Worm (Caenorhabditis elegans) whole organism, young adult: Measurements from ENCODE around the gene T04F3.1.

ENCODE experiments used
- B0035.1 ChIP-seq: sonication (generic microtip); optimal IDR thresholded peaks from 2 replicates; lab custom pipeline; 2016; ENCODE audit warnings: missing genetic modification characterization, mild to moderate bottlenecking, missing compliant biosample characterization, missing genotype, missing genetic modification reagents
- B0261.1 ChIP-seq: sonication (generic microtip); optimal IDR thresholded peaks from 2 replicates; lab custom pipeline; 2016; ENCODE audit warnings: mild to moderate bottlenecking, missing genetic modification characterization, moderate library complexity, missing compliant biosample characterization
- C17E4.6 ChIP-seq: fragments of 200-800 bp; sonication (Bioruptor generic); IDR thresholded peaks from 2 replicates; pipeline ENCODE4 v1.3.6; 2022; ENCODE audit warnings: missing genetic modification reagents, missing genetic modification characterization, missing compliant biosample characterization
- D2030.7 ChIP-seq: fragments of 200-800 bp; sonication (Bioruptor generic); IDR thresholded peaks from 2 replicates; pipeline ENCODE4 v1.3.6; 2022; ENCODE audit warnings: missing genetic modification reagents, missing genetic modification characterization, missing compliant biosample characterization
- F37B4.10 ChIP-seq: fragments of 200-800 bp; sonication (Bioruptor generic); IDR thresholded peaks from 2 replicates; pipeline ENCODE4 v1.3.6; 2022; ENCODE audit warnings: missing genetic modification characterization, missing compliant biosample characterization
- F52B5.7 ChIP-seq: sonication (generic microtip); optimal IDR thresholded peaks from 2 replicates; lab custom pipeline; 2016; ENCODE audit warnings: mild to moderate bottlenecking, missing genetic modification characterization, missing compliant biosample characterization
- F55B11.4 ChIP-seq: sonication (generic microtip); optimal IDR thresholded peaks from 2 replicates; lab custom pipeline; 2016; ENCODE audit warnings: missing compliant biosample characterization, missing genetic modification characterization, borderline replicate concordance; ENCODE audit not compliant: insufficient read depth
- K11D2.4 ChIP-seq: fragments of 200-800 bp; sonication (Bioruptor generic); IDR thresholded peaks from 2 replicates; pipeline ENCODE4 v1.3.6; 2022; ENCODE audit warnings: missing genetic modification reagents, missing genetic modification characterization, missing compliant biosample characterization
- Y79H2A.3 ChIP-seq: fragments of 200-800 bp; sonication (Bioruptor generic); conservative IDR thresholded peaks from 2 replicates; pipeline ENCODE4 v1.3.6; 2022; ENCODE audit warnings: missing genetic modification reagents, missing genetic modification characterization, missing compliant biosample characterization
- ama-1 ChIP-seq, 3 experiments: fragments of 150-350 bp in 1 of 3; sonication (generic microtip) in 2 of 3; optimal IDR thresholded peaks; 2 replicates each; lab custom pipeline; 2014 to 2018; ENCODE audit warnings: missing biosample characterization in 2 of 3, missing genetic modification characterization in 2 of 3, missing genetic modification reagents in 2 of 3
- atf-7 ChIP-seq: sonication (generic microtip); optimal IDR thresholded peaks from 2 replicates; lab custom pipeline; 2017; ENCODE audit warnings: mild to moderate bottlenecking, missing genetic modification characterization, missing compliant biosample characterization
- attf-3 ChIP-seq: fragments of 200-800 bp; sonication (Bioruptor generic); conservative IDR thresholded peaks from 2 replicates; pipeline ENCODE4 v1.3.6; 2022; ENCODE audit warnings: missing genetic modification reagents, missing genetic modification characterization, missing compliant biosample characterization
- bed-1 ChIP-seq: fragments of 200-800 bp; sonication (Bioruptor generic); IDR thresholded peaks from 2 replicates; pipeline ENCODE4 v1.3.6; 2022; ENCODE audit warnings: missing genetic modification reagents, missing genetic modification characterization, missing compliant biosample characterization
- bed-2 ChIP-seq: fragments of 200-800 bp; sonication (Bioruptor generic); IDR thresholded peaks from 2 replicates; pipeline ENCODE4 v1.3.6; 2022; ENCODE audit warnings: missing genetic modification reagents, missing genetic modification characterization, missing compliant biosample characterization
- cebp-1 ChIP-seq, 2 experiments: fragments of 200-800 bp in 1 of 2; sonication (Bioruptor generic) in 1 of 2; sonication (generic microtip) in 1 of 2; IDR thresholded peaks in 1 of 2; optimal IDR thresholded peaks in 1 of 2; 2 replicates each; pipeline versions ENCODE4 v1.3.6 to Lab custom; 2017 to 2022; ENCODE audit warnings: missing compliant biosample characterization in 2 of 2, missing genetic modification characterization in 2 of 2, mild to moderate bottlenecking in 1 of 2, missing genetic modification reagents in 1 of 2, moderate library complexity in 1 of 2
- ceh-27 ChIP-seq: fragments of 200-800 bp; sonication (Bioruptor generic); optimal IDR thresholded peaks from 2 replicates; lab custom pipeline; 2018; ENCODE audit warnings: mild to moderate bottlenecking, missing genetic modification characterization, moderate library complexity, missing compliant biosample characterization
- ceh-91 ChIP-seq: fragments of 200-800 bp; sonication (Bioruptor generic); IDR thresholded peaks from 2 replicates; pipeline ENCODE4 v1.3.6; 2022; ENCODE audit warnings: missing genetic modification reagents, missing genetic modification characterization, missing compliant biosample characterization
- ekl-4 ChIP-seq: fragments of 200-800 bp; sonication (Bioruptor generic); IDR thresholded peaks from 2 replicates; pipeline ENCODE4 v1.3.6; 2022; ENCODE audit warnings: missing genetic modification reagents, missing genetic modification characterization, missing compliant biosample characterization
- gei-17 ChIP-seq: fragments of 200-800 bp; sonication (Bioruptor generic); optimal IDR thresholded peaks from 2 replicates; lab custom pipeline; 2018; ENCODE audit warnings: mild to moderate bottlenecking, missing genetic modification characterization, missing compliant biosample characterization
- hlh-12 ChIP-seq: sonication (generic microtip); optimal IDR thresholded peaks from 2 replicates; lab custom pipeline; 2016; ENCODE audit warnings: missing genetic modification characterization, missing compliant biosample characterization
- hlh-26 ChIP-seq: fragments of 200-800 bp; sonication (Bioruptor generic); conservative IDR thresholded peaks from 2 replicates; pipeline ENCODE4 v1.3.6; 2022; ENCODE audit warnings: missing genetic modification reagents, missing genetic modification characterization, missing compliant biosample characterization
- lin-26 ChIP-seq: fragments of 200-800 bp; sonication (Bioruptor generic); IDR thresholded peaks from 2 replicates; pipeline ENCODE4 v1.3.6; 2022; ENCODE audit warnings: missing genetic modification reagents, missing genetic modification characterization, missing compliant biosample characterization
- lsy-27 ChIP-seq: sonication (generic microtip); optimal IDR thresholded peaks from 2 replicates; lab custom pipeline; 2017; ENCODE audit warnings: missing genetic modification characterization, mild to moderate bottlenecking, missing compliant biosample characterization, antibody characterized with exemption, missing genotype, borderline replicate concordance; ENCODE audit not compliant: insufficient read depth
- mcd-1 ChIP-seq: fragments of 200-800 bp; sonication (Bioruptor generic); IDR thresholded peaks from 2 replicates; pipeline ENCODE4 v1.3.6; 2022; ENCODE audit warnings: missing genetic modification reagents, missing genetic modification characterization, missing compliant biosample characterization
- mes-4 ChIP-seq: sonication (generic microtip); optimal IDR thresholded peaks from 2 replicates; lab custom pipeline; 2016; ENCODE audit warnings: missing genotype, missing genetic modification characterization, missing compliant biosample characterization
- nfya-2 ChIP-seq: fragments of 200-800 bp; sonication (Bioruptor generic); IDR thresholded peaks from 2 replicates; pipeline ENCODE4 v1.3.6; 2022; ENCODE audit warnings: missing genetic modification reagents, missing genetic modification characterization, missing compliant biosample characterization
- nhr-179 ChIP-seq: sonication (generic microtip); optimal IDR thresholded peaks from 2 replicates; lab custom pipeline; 2016; ENCODE audit warnings: mild to moderate bottlenecking, missing genetic modification characterization, missing compliant biosample characterization
- rpc-1 ChIP-seq, 2 experiments: fragments of 150-350 bp in 1 of 2; sonication (generic microtip) in 1 of 2; optimal IDR thresholded peaks; 2 replicates each; lab custom pipeline; 2014 to 2018; ENCODE audit warnings: missing biosample characterization in 1 of 2, missing genetic modification characterization in 1 of 2, missing genetic modification reagents in 1 of 2, missing genotype in 1 of 2
- sea-2 ChIP-seq: fragments of 200-800 bp; sonication (Bioruptor generic); IDR thresholded peaks from 2 replicates; pipeline ENCODE4 v1.3.6; 2022; ENCODE audit warnings: missing genetic modification characterization, missing compliant biosample characterization
- snpc-4 ChIP-seq, 5 experiments: fragments of 150-350 bp in 1 of 5; sonication (generic microtip) in 4 of 5; optimal IDR thresholded peaks; 2 replicates each; lab custom pipeline; 2014 to 2018; ENCODE audit warnings: missing genetic modification characterization in 5 of 5, missing biosample characterization in 3 of 5, antibody characterized with exemption in 2 of 5, mild to moderate bottlenecking in 2 of 5, missing compliant biosample characterization in 2 of 5, missing genotype in 2 of 5, moderate library complexity in 2 of 5, missing genetic modification reagents in 1 of 5
- zfh-2 ChIP-seq: fragments of 200-800 bp; sonication (Bioruptor generic); conservative IDR thresholded peaks from 2 replicates; pipeline ENCODE4 v1.3.6; 2022; ENCODE audit warnings: missing genetic modification reagents, missing genetic modification characterization, missing compliant biosample characterization
- ztf-3 ChIP-seq: fragments of 200-800 bp; sonication (Bioruptor generic); optimal IDR thresholded peaks from 2 replicates; lab custom pipeline; 2018; ENCODE audit warnings: mild to moderate bottlenecking, missing genetic modification characterization, missing compliant biosample characterization
- ztf-6 ChIP-seq: fragments of 200-800 bp; sonication (Bioruptor generic); IDR thresholded peaks from 2 replicates; pipeline ENCODE4 v1.3.6; 2022; ENCODE audit warnings: missing genetic modification reagents, missing genetic modification characterization, missing compliant biosample characterization

T04F3.1 gene

ce11 chrV:11789474-11789873 lies 49.6 kb downstream of the T04F3.1 start, which contains the start of gene D2023.1:
Gene D2023.1, plus strand, starts transcription at chrV:11789550.
- TF ChIP-seq ztf-6 (GFP tag; lab: Robert Waterston, UW) (no peak), ekl-4 (GFP tag; lab: Robert Waterston, UW) (no peak), C17E4.6 (GFP tag; lab: Robert Waterston, UW) (no peak), snpc-4 (GFP tag; optimal IDR thresholded peaks at IDR 0.05; lab: Kevin White, UChicago) (no peak), snpc-4 (tag; optimal IDR thresholded peaks at IDR 0.05; lab: Kevin White, UChicago) (no peak), ceh-27 (GFP tag; lab: Kevin White, UChicago) (no peak)

- TF ChIP-seq mes-4 (tag; lab: Kevin White, UChicago) (no peak), attf-3 (no peak), nhr-179 (tag; lab: Kevin White, UChicago) (no peak), ceh-91 (GFP tag; lab: Robert Waterston, UW) (no peak), zfh-2 (GFP tag; lab: Robert Waterston, UW) (no peak), F55B11.4 (tag; lab: Kevin White, UChicago) (no peak), lsy-27 (tag; lab: Kevin White, UChicago) (no peak)
- TF ChIP-seq, all 124 proteins: peak for 0
Observed at ce11 chrV:11794172-11794571, 54.3 kb downstream of the T04F3.1 start.

- TF ChIP-seq nfya-2 (GFP tag; lab: Robert Waterston, UW), result no peak
- TF ChIP-seq hlh-26 (GFP tag; lab: Robert Waterston, UW), result no peak
- no peak for TF ChIP-seq lin-26 (GFP tag; lab: Robert Waterston, UW)
- TF ChIP-seq sea-2 (GFP tag; lab: Robert Waterston, UW), result no peak
- TF ChIP-seq atf-7 (tag; lab: Kevin White, UChicago), result no peak
- no peak for TF ChIP-seq rpc-1 (optimal IDR thresholded peaks at IDR 0.05; lab: Kevin White, UChicago)
- no peak for TF ChIP-seq rpc-1 (tag; optimal IDR thresholded peaks at IDR 0.05; lab: Kevin White, UChicago)
- TF ChIP-seq nhr-179 (tag; lab: Kevin White, UChicago), result no peak
- TF ChIP-seq lsy-27 (tag; lab: Kevin White, UChicago), result no peak
- TF ChIP-seq ceh-27 (GFP tag; lab: Kevin White, UChicago), result no peak
- TF ChIP-seq bed-2 (GFP tag; lab: Robert Waterston, UW), result no peak
- TF ChIP-seq, all 124 proteins: peak for 0
Observed at ce11 chrV:11795352-11795751, 55.5 kb downstream of the T04F3.1 start.

- TF ChIP-seq hlh-12 (tag; lab: Kevin White, UChicago), result no peak
- no peak for TF ChIP-seq ekl-4 (GFP tag; lab: Robert Waterston, UW)
- TF ChIP-seq cebp-1 (GFP tag; IDR thresholded peaks at IDR 0.05; lab: Robert Waterston, UW), result no peak
- no peak for TF ChIP-seq cebp-1 (tag; optimal IDR thresholded peaks at IDR 0.05; lab: Kevin White, UChicago)
- TF ChIP-seq Y79H2A.3 (GFP tag; lab: Robert Waterston, UW), result no peak
- TF ChIP-seq gei-17 (GFP tag; lab: Kevin White, UChicago), result no peak
- no peak for TF ChIP-seq bed-1 (GFP tag; lab: Robert Waterston, UW)
- TF ChIP-seq ama-1 (optimal IDR thresholded peaks at IDR 0.05; lab: Kevin White, UChicago), result no peak
- TF ChIP-seq ama-1 (GFP tag; optimal IDR thresholded peaks at IDR 0.05; lab: Kevin White, UChicago), result no peak
- TF ChIP-seq snpc-4 (GFP tag; optimal IDR thresholded peaks at IDR 0.05; lab: Kevin White, UChicago), result no peak
- no peak for TF ChIP-seq snpc-4 (tag; optimal IDR thresholded peaks at IDR 0.05; lab: Kevin White, UChicago)
- TF ChIP-seq F37B4.10 (GFP tag; lab: Robert Waterston, UW), result no peak
Observed at ce11 chrV:11796343-11796742, 56.5 kb downstream of the T04F3.1 start.

ce11 chrV:11797272-11797855 lies 57.5 kb downstream of the T04F3.1 start:
- TF ChIP-seq B0035.1 (tag; lab: Kevin White, UChicago), result no peak
- TF ChIP-seq atf-7 (tag; lab: Kevin White, UChicago), result no peak
- no peak for TF ChIP-seq D2030.7 (GFP tag; lab: Robert Waterston, UW)
- no peak for TF ChIP-seq F52B5.7
- TF ChIP-seq mcd-1 (GFP tag; lab: Robert Waterston, UW), result no peak
- TF ChIP-seq K11D2.4, result no peak
- no peak for TF ChIP-seq ztf-3 (GFP tag; lab: Kevin White, UChicago)
- no peak for TF ChIP-seq B0261.1
- TF ChIP-seq, all 124 proteins: peak for 0
